Worm (Caenorhabditis elegans) whole organism, L2 larva: ENCODE data around the gene T28D6.7.

Experiments used
- R02D3.7 ChIP-seq: fragments of 150-350 bp; optimal IDR thresholded peaks from 2 replicates; lab custom pipeline; 2014; ENCODE audit warnings: missing biosample characterization, missing genetic modification characterization
- blmp-1 ChIP-seq: sonication (generic microtip); optimal IDR thresholded peaks from 2 replicates; lab custom pipeline; 2017; ENCODE audit warnings: missing genetic modification characterization, mild to moderate bottlenecking, missing compliant biosample characterization, antibody characterized with exemption, moderate library complexity; ENCODE audit not compliant: insufficient read depth
- ceh-82 ChIP-seq: fragments of 150-350 bp; optimal IDR thresholded peaks from 2 replicates; lab custom pipeline; 2014; ENCODE audit warnings: missing biosample characterization, missing genetic modification characterization
- egl-27 ChIP-seq: sonication (generic microtip); optimal IDR thresholded peaks from 3 replicates; lab custom pipeline; 2017; ENCODE audit warnings: missing biosample characterization, missing genetic modification reagents, missing genetic modification characterization
- elt-1 ChIP-seq: fragments of 150-350 bp; optimal IDR thresholded peaks from 2 replicates; lab custom pipeline; 2014; ENCODE audit warnings: missing biosample characterization, missing genetic modification characterization
- mab-5 ChIP-seq: fragments of 150-350 bp; optimal IDR thresholded peaks from 2 replicates; lab custom pipeline; 2014; ENCODE audit warnings: missing biosample characterization, missing genetic modification characterization
- mbf-1 ChIP-seq: sonication (generic microtip); optimal IDR thresholded peaks from 2 replicates; lab custom pipeline; 2017; ENCODE audit warnings: missing biosample characterization, missing genetic modification characterization
- nhr-23 ChIP-seq: fragments of 150-350 bp; optimal IDR thresholded peaks from 2 replicates; lab custom pipeline; 2014; ENCODE audit warnings: missing biosample characterization, missing genetic modification reagents, missing genetic modification characterization
- nhr-237 ChIP-seq: fragments of 150-350 bp; optimal IDR thresholded peaks from 2 replicates; lab custom pipeline; 2014; ENCODE audit warnings: missing biosample characterization, missing genetic modification characterization
- nhr-25 ChIP-seq: fragments of 150-350 bp; sonication (generic microtip); optimal IDR thresholded peaks from 3 replicates; lab custom pipeline; 2014; ENCODE audit warnings: missing biosample characterization, missing genetic modification characterization
- nhr-77 ChIP-seq: fragments of 150-350 bp; optimal IDR thresholded peaks from 2 replicates; lab custom pipeline; 2014; ENCODE audit warnings: missing biosample characterization, missing genetic modification characterization
- skn-1 ChIP-seq: sonication (generic microtip); optimal IDR thresholded peaks from 2 replicates; lab custom pipeline; 2017; ENCODE audit warnings: missing biosample characterization, missing genetic modification characterization
- ztf-4 ChIP-seq: fragments of 150-350 bp; optimal IDR thresholded peaks from 2 replicates; lab custom pipeline; 2014; ENCODE audit warnings: missing biosample characterization, missing genetic modification characterization

DNA sequence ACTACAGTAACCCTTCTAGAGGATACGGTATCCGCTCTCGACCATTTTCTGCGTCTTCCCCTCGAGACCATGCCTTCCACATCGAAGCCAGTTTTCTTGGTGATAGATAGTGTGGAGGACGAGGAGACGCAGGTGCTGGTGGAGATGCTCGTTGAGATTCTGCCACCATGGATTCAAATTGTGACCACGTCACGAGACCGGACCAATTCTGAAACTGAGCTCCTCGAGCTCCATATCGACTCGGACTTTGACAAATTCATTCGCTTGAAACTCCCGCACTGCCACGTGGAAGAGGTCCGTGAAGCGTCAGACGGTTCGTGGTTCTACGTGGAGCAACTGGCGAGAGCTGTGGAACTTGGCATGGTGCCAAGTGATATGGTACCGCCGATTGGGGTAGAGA, 15.1 kb upstream of the T28D6.7 start:
- TF ChIP-seq nhr-237 (tag; lab: Kevin White, UChicago) (no peak), R02D3.7 (no peak), ceh-82 (tag; lab: Kevin White, UChicago) (no peak), ztf-4 (tag; lab: Kevin White, UChicago) (no peak), nhr-77 (tag; lab: Kevin White, UChicago) (no peak), mab-5 (tag; lab: Kevin White, UChicago) (no peak), egl-27 (tag; lab: Kevin White, UChicago) (no peak), elt-1 (tag; lab: Kevin White, UChicago) (no peak), skn-1 (tag; lab: Kevin White, UChicago) (no peak), nhr-25 (tag; lab: Kevin White, UChicago) (no peak), mbf-1 (tag; lab: Kevin White, UChicago) (no peak), blmp-1 (tag; lab: Kevin White, UChicago) (no peak), nhr-23 (tag; lab: Kevin White, UChicago) (no peak)
